ENCODE assay signal across 1 fruit fly cellular context in the genomic region with DNA sequence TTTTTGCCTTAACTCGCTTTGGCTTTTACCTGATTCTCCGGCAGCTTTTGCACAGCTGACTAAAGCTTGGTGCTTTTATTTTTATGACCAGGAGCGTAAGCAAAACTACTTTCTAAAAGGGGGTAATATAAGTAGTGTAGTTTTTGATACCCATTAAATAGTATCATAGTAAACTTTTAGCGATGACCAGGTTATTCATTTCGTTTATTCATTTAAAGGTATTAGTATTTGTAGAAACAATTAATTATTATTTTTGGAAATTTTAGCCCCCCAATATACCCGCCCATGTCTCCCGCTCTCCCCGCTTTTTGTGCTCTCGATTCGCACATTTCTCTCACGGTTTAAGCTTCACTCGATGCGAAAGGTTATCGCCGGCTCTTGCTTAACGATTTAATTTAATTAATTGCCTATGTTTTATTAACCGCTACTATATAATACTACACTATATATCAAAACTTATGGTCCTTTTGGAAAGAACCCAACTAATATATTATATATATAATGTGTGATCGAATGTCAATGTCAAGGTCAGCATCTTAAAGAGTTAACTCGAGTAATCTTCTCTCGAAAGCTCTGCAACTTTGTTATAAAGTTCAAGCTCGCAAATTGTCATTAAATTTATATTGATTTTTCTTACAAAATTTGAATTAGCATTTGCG.
A peak's percentile ranks its signal among the peaks of the same experiment; 100 is the strongest.
TF ChIP-seq lines count a peak whose summit lies in the region.

A gene (minus strand): TSS at position 61 of the 659 bp plus-strand sequence.

TF ChIP-seq in whole organism, embryonic, 481 proteins besides CTCF, POLR2A, EP300 and RAD21 (continued from another document and continues in another):
- TF ChIP-seq lab (GFP tag; optimal IDR thresholded peaks at IDR 0.05; lab: Kevin White, UChicago) (peak; percentile 96), CG11695 (GFP tag; IDR thresholded peaks at IDR 0.05; lab: Robert Waterston, UW) (peak; percentile 93), dysf (GFP tag; IDR thresholded peaks at IDR 0.05; lab: Robert Waterston, UW) (peak; percentile 95), cwo (GFP tag; optimal IDR thresholded peaks at IDR 0.05; lab: Kevin White, UChicago) (peak; percentile 90), fru (optimal IDR thresholded peaks at IDR 0.05; lab: Kevin White, UChicago) (no peak), ab (GFP tag; optimal IDR thresholded peaks at IDR 0.05; lab: Kevin White, UChicago) (no peak), CHES-1-like (GFP tag; optimal IDR thresholded peaks at IDR 0.05; lab: Kevin White, UChicago) (peak; percentile 63), CG32532 (GFP tag; IDR thresholded peaks at IDR 0.05; lab: Robert Waterston, UW) (peak; percentile 95), zen (tag; optimal IDR thresholded peaks at IDR 0.05; lab: Kevin White, UChicago) (peak; percentile 31), ttk (GFP tag; IDR thresholded peaks at IDR 0.05; lab: Robert Waterston, UW) (peak; percentile 82), CG9817 (tag; optimal IDR thresholded peaks at IDR 0.05; lab: Kevin White, UChicago) (peak; percentile 86), CG13296 (GFP tag; optimal IDR thresholded peaks at IDR 0.05; lab: Kevin White, UChicago) (peak; percentile 93), CG12219 (GFP tag; optimal IDR thresholded peaks at IDR 0.05; lab: Kevin White, UChicago) (peak; percentile 76), HLH4C (GFP tag; IDR thresholded peaks at IDR 0.05; lab: Robert Waterston, UW; ENCODE audit: partially characterized antibody) (no peak), ssp (GFP tag; IDR thresholded peaks at IDR 0.05; lab: Robert Waterston, UW) (peak; percentile 72), hkb (optimal IDR thresholded peaks at IDR 0.05; lab: Kevin White, UChicago) (no peak), hkb (GFP tag; IDR thresholded peaks at IDR 0.05; lab: Robert Waterston, UW) (peak; percentile 94), CG4820 (GFP tag; optimal IDR thresholded peaks at IDR 0.05; lab: Kevin White, UChicago) (peak; percentile 69), org-1 (GFP tag; optimal IDR thresholded peaks at IDR 0.05; lab: Kevin White, UChicago) (peak; percentile 82), CG31388 (GFP tag; optimal IDR thresholded peaks at IDR 0.05; lab: Kevin White, UChicago) (peak; percentile 22), kay (GFP tag; optimal IDR thresholded peaks at IDR 0.05; lab: Kevin White, UChicago) (peak; percentile 66), CG6272 (GFP tag; IDR thresholded peaks at IDR 0.05; lab: Robert Waterston, UW) (peak; percentile 89), CG3407 (GFP tag; optimal IDR thresholded peaks at IDR 0.05; lab: Kevin White, UChicago) (peak; percentile 39), mld (GFP tag; IDR thresholded peaks at IDR 0.05; lab: Robert Waterston, UW; ENCODE audit: partially characterized antibody) (no peak), pnt (GFP tag; optimal IDR thresholded peaks at IDR 0.05; lab: Kevin White, UChicago) (peak; percentile 59), CG5180 (GFP tag; optimal IDR thresholded peaks at IDR 0.05; lab: Kevin White, UChicago) (peak; percentile 71), Ets97D (GFP tag; optimal IDR thresholded peaks at IDR 0.05; lab: Kevin White, UChicago) (peak; percentile 21), otp (GFP tag; IDR thresholded peaks at IDR 0.05; lab: Robert Waterston, UW) (peak; percentile 83), dati (GFP tag; IDR thresholded peaks at IDR 0.05; lab: Robert Waterston, UW) (0 out of 2 replicates have a peak, but pooled peaks have one; percentile 6), oc (tag; optimal IDR thresholded peaks at IDR 0.05; lab: Kevin White, UChicago) (peak; percentile 64), tna (GFP tag; IDR thresholded peaks at IDR 0.05; lab: Robert Waterston, UW; ENCODE audit: partially characterized antibody) (no peak), br (optimal IDR thresholded peaks at IDR 0.05; lab: Kevin White, UChicago) (no peak), CG31441 (GFP tag; IDR thresholded peaks at IDR 0.05; lab: Robert Waterston, UW) (peak; percentile 86), CG4282 (GFP tag; optimal IDR thresholded peaks at IDR 0.05; lab: Kevin White, UChicago) (peak; percentile 7), CG11398 (GFP tag; optimal IDR thresholded peaks at IDR 0.05; lab: Kevin White, UChicago) (peak; percentile 46), CG17359 (tag; optimal IDR thresholded peaks at IDR 0.05; lab: Kevin White, UChicago) (peak; percentile 89), phol (tag; optimal IDR thresholded peaks at IDR 0.05; lab: Kevin White, UChicago) (peak; percentile 76), lbe (GFP tag; optimal IDR thresholded peaks at IDR 0.05; lab: Kevin White, UChicago) (peak; percentile 88), CG4328 (GFP tag; optimal IDR thresholded peaks at IDR 0.05; lab: Kevin White, UChicago) (peak; percentile 82), CG5245 (GFP tag; optimal IDR thresholded peaks at IDR 0.05; lab: Kevin White, UChicago) (peak; percentile 62), CG42726 (GFP tag; IDR thresholded peaks at IDR 0.05; lab: Robert Waterston, UW; ENCODE audit: partially characterized antibody) (no peak), CG3838 (GFP tag; optimal IDR thresholded peaks at IDR 0.05; lab: Kevin White, UChicago) (peak; percentile 20), ftz-f1 (GFP tag; optimal IDR thresholded peaks at IDR 0.05; lab: Kevin White, UChicago) (peak; percentile 54), BtbVII (GFP tag; optimal IDR thresholded peaks at IDR 0.05; lab: Kevin White, UChicago) (peak; percentile 93), CG2678 (tag; optimal IDR thresholded peaks at IDR 0.05; lab: Kevin White, UChicago) (peak; percentile 94), Dbx (GFP tag; IDR thresholded peaks at IDR 0.05; lab: Robert Waterston, UW) (peak; percentile 91), CG10565 (GFP tag; optimal IDR thresholded peaks at IDR 0.05; lab: Kevin White, UChicago) (no peak), Myb (GFP tag; optimal IDR thresholded peaks at IDR 0.05; lab: Kevin White, UChicago) (peak; percentile 58), Hr39 (optimal IDR thresholded peaks at IDR 0.05; lab: Kevin White, UChicago) (no peak), repo (GFP tag; optimal IDR thresholded peaks at IDR 0.05; lab: Kevin White, UChicago) (peak; percentile 59), kah (GFP tag; optimal IDR thresholded peaks at IDR 0.05; lab: Kevin White, UChicago) (peak; percentile 73), CG7839 (tag; optimal IDR thresholded peaks at IDR 0.05; lab: Kevin White, UChicago) (peak; percentile 92), unpg (GFP tag; optimal IDR thresholded peaks at IDR 0.05; lab: Kevin White, UChicago) (peak; percentile 92), caup (GFP tag; optimal IDR thresholded peaks at IDR 0.05; lab: Kevin White, UChicago; ENCODE audit: severe bottlenecking) (peak; percentile 92), jing (GFP tag; optimal IDR thresholded peaks at IDR 0.05; lab: Kevin White, UChicago) (peak; percentile 66), CG12155 (GFP tag; optimal IDR thresholded peaks at IDR 0.05; lab: Kevin White, UChicago) (peak; percentile 82), Sox102F (GFP tag; optimal IDR thresholded peaks at IDR 0.05; lab: Kevin White, UChicago) (peak; percentile 86), gcm2 (GFP tag; optimal IDR thresholded peaks at IDR 0.05; lab: Kevin White, UChicago) (no peak), CG14050 (GFP tag; IDR thresholded peaks at IDR 0.05; lab: Robert Waterston, UW) (peak; percentile 82), CG9609 (GFP tag; optimal IDR thresholded peaks at IDR 0.05; lab: Kevin White, UChicago) (peak; percentile 47), Xbp1 (GFP tag; optimal IDR thresholded peaks at IDR 0.05; lab: Kevin White, UChicago) (peak; percentile 88), CG4360 (GFP tag; IDR thresholded peaks at IDR 0.05; lab: Robert Waterston, UW) (peak; percentile 34; the same call in 1 of the 2 replicates), CG4707 (GFP tag; optimal IDR thresholded peaks at IDR 0.05; lab: Kevin White, UChicago) (peak; percentile 23), Trl (optimal IDR thresholded peaks at IDR 0.05; lab: Kevin White, UChicago) (peak; percentile 35 to 75), Trl (GFP tag; optimal IDR thresholded peaks at IDR 0.05; lab: Kevin White, UChicago) (peak; percentile 59), tll (GFP tag; optimal IDR thresholded peaks at IDR 0.05; lab: Kevin White, UChicago) (no peak), dimm (GFP tag; IDR thresholded peaks at IDR 0.05; lab: Robert Waterston, UW) (peak; percentile 65), bowl (GFP tag; IDR thresholded peaks at IDR 0.05; lab: Robert Waterston, UW) (peak; percentile 84), Pdp1 (GFP tag; optimal IDR thresholded peaks at IDR 0.05; lab: Kevin White, UChicago) (peak; percentile 75 to 79), CG7271 (tag; optimal IDR thresholded peaks at IDR 0.05; lab: Kevin White, UChicago) (no peak), Eip74EF (GFP tag; optimal IDR thresholded peaks at IDR 0.05; lab: Kevin White, UChicago) (peak in 1 of 2 experiments; percentile 82), prd (optimal IDR thresholded peaks at IDR 0.05; lab: Kevin White, UChicago) (no peak), prd (GFP tag; IDR thresholded peaks at IDR 0.05; lab: Robert Waterston, UW) (peak; percentile 85), CG12391 (tag; optimal IDR thresholded peaks at IDR 0.05; lab: Kevin White, UChicago) (peak; percentile 88), CG15073 (GFP tag; optimal IDR thresholded peaks at IDR 0.05; lab: Kevin White, UChicago) (no peak), Hmx (GFP tag; optimal IDR thresholded peaks at IDR 0.05; lab: Kevin White, UChicago) (peak; percentile 65), CG1233 (GFP tag; optimal IDR thresholded peaks at IDR 0.05; lab: Kevin White, UChicago) (peak; percentile 80), CG6254 (GFP tag; optimal IDR thresholded peaks at IDR 0.05; lab: Kevin White, UChicago) (peak; percentile 49), CG17328 (GFP tag; IDR thresholded peaks at IDR 0.05; lab: Robert Waterston, UW) (peak; percentile 88), grn (GFP tag; optimal IDR thresholded peaks at IDR 0.05; lab: Kevin White, UChicago) (peak; percentile 36), Ptx1 (GFP tag; IDR thresholded peaks at IDR 0.05; lab: Robert Waterston, UW) (peak; percentile 90), lov (optimal IDR thresholded peaks at IDR 0.05; lab: Kevin White, UChicago) (no peak), lov (GFP tag; IDR thresholded peaks at IDR 0.05; lab: Robert Waterston, UW) (0 out of 3 replicates have a peak, but pooled peaks have one; percentile 26), zen2 (GFP tag; IDR thresholded peaks at IDR 0.05; lab: Robert Waterston, UW; ENCODE audit: partially characterized antibody) (no peak), CG13894 (tag; optimal IDR thresholded peaks at IDR 0.05; lab: Kevin White, UChicago) (peak; percentile 93), CG1832 (GFP tag; optimal IDR thresholded peaks at IDR 0.05; lab: Kevin White, UChicago) (no peak), HLH3B (GFP tag; IDR thresholded peaks at IDR 0.05; lab: Robert Waterston, UW) (peak; percentile 92), CG43689 (GFP tag; IDR thresholded peaks at IDR 0.05; lab: Robert Waterston, UW) (peak; percentile 44; the same call in 1 of the 2 replicates), aop (GFP tag; IDR thresholded peaks at IDR 0.05; lab: Robert Waterston, UW) (peak; percentile 56; the same call in 1 of the 2 replicates), chm (GFP tag; IDR thresholded peaks at IDR 0.05; lab: Robert Waterston, UW) (peak; percentile 74; the same call in 1 of the 2 replicates), peb (GFP tag; IDR thresholded peaks at IDR 0.05; lab: Robert Waterston, UW) (peak; percentile 57; the same call in 1 of the 2 replicates), CG12769 (tag; optimal IDR thresholded peaks at IDR 0.05; lab: Kevin White, UChicago) (peak; percentile 89), CG10267 (tag; optimal IDR thresholded peaks at IDR 0.05; lab: Kevin White, UChicago) (peak; percentile 71), ham (GFP tag; IDR thresholded peaks at IDR 0.05; lab: Robert Waterston, UW) (peak; percentile 60; the same call in 1 of the 2 replicates), Dip2 (GFP tag; IDR thresholded peaks at IDR 0.05; lab: Robert Waterston, UW) (no peak), CG9876 (GFP tag; optimal IDR thresholded peaks at IDR 0.05; lab: Kevin White, UChicago) (no peak), usp (GFP tag; optimal IDR thresholded peaks at IDR 0.05; lab: Kevin White, UChicago) (no peak), twi (tag; optimal IDR thresholded peaks at IDR 0.05; lab: Kevin White, UChicago) (peak; percentile 32), pita (GFP tag; optimal IDR thresholded peaks at IDR 0.05; lab: Kevin White, UChicago) (no peak), CG12236 (GFP tag; optimal IDR thresholded peaks at IDR 0.05; lab: Kevin White, UChicago) (no peak), nerfin-2 (GFP tag; IDR thresholded peaks at IDR 0.05; lab: Robert Waterston, UW; ENCODE audit: partially characterized antibody) (no peak), nom (GFP tag; optimal IDR thresholded peaks at IDR 0.05; lab: Kevin White, UChicago) (peak; percentile 88), tio (GFP tag; optimal IDR thresholded peaks at IDR 0.05; lab: Kevin White, UChicago) (peak; percentile 62), az2 (GFP tag; optimal IDR thresholded peaks at IDR 0.05; lab: Kevin White, UChicago) (peak; percentile 73), CG11085 (GFP tag; IDR thresholded peaks at IDR 0.05; lab: Robert Waterston, UW) (peak; percentile 83), Doc2 (GFP tag; IDR thresholded peaks at IDR 0.05; lab: Robert Waterston, UW) (peak; percentile 50; the same call in 1 of the 2 replicates), Spps (tag; optimal IDR thresholded peaks at IDR 0.05; lab: Kevin White, UChicago) (peak; percentile 3), Oaz (GFP tag; IDR thresholded peaks at IDR 0.05; lab: Robert Waterston, UW) (peak; percentile 74), MBD-R2 (GFP tag; IDR thresholded peaks at IDR 0.05; lab: Robert Waterston, UW) (peak; percentile 80), CG15479 (GFP tag; optimal IDR thresholded peaks at IDR 0.05; lab: Kevin White, UChicago) (no peak), Adf1 (GFP tag; IDR thresholded peaks at IDR 0.05; lab: Robert Waterston, UW) (peak; percentile 74), HLHmδ (GFP tag; optimal IDR thresholded peaks at IDR 0.05; lab: Kevin White, UChicago) (no peak), CG17385 (GFP tag; optimal IDR thresholded peaks at IDR 0.05; lab: Kevin White, UChicago) (peak; percentile 84), Asciz (GFP tag; optimal IDR thresholded peaks at IDR 0.05; lab: Kevin White, UChicago) (peak; percentile 76), CG14667 (GFP tag; IDR thresholded peaks at IDR 0.05; lab: Robert Waterston, UW) (peak; percentile 77), Oli (tag; optimal IDR thresholded peaks at IDR 0.05; lab: Kevin White, UChicago) (peak; percentile 86), Dip3 (GFP tag; optimal IDR thresholded peaks at IDR 0.05; lab: Kevin White, UChicago) (peak; percentile 79), salm (tag; optimal IDR thresholded peaks at IDR 0.05; lab: Kevin White, UChicago) (peak; percentile 82), ATbp (GFP tag; optimal IDR thresholded peaks at IDR 0.05; lab: Kevin White, UChicago) (peak; percentile 80), lmd (GFP tag; IDR thresholded peaks at IDR 0.05; lab: Robert Waterston, UW) (peak; percentile 92), Mad (GFP tag; optimal IDR thresholded peaks at IDR 0.05; lab: Kevin White, UChicago) (peak; percentile 60), Ada2b (GFP tag; IDR thresholded peaks at IDR 0.05; lab: Robert Waterston, UW) (peak; percentile 92)
